Fruit fly (Drosophila melanogaster) whole organism, embryonic: ENCODE data around the gene CG34260.

Experiments
- ATbp ChIP-seq: fragments of 200-800 bp; sonication (Bioruptor generic); optimal IDR thresholded peaks from 2 replicates; lab custom pipeline; 2017; ENCODE audit warnings: missing biosample characterization, mild to moderate bottlenecking, missing genetic modification characterization, missing genetic modification reagents
- CG10462 ChIP-seq: fragments of 200-800 bp; sonication (Bioruptor generic); optimal IDR thresholded peaks from 2 replicates; lab custom pipeline; 2016; ENCODE audit warnings: missing biosample characterization, missing genetic modification characterization
- CG12071 ChIP-seq: fragments of 200-800 bp; sonication (Bioruptor generic); optimal IDR thresholded peaks from 3 replicates; lab custom pipeline; 2018; ENCODE audit warnings: missing biosample characterization, mild to moderate bottlenecking, missing genetic modification characterization
- CG15514 ChIP-seq: fragments of 200-800 bp; sonication (Bioruptor generic); optimal IDR thresholded peaks from 3 replicates; lab custom pipeline; 2017; ENCODE audit warnings: missing biosample characterization, missing genetic modification characterization, mild to moderate bottlenecking, moderate library complexity, missing genetic modification reagents
- CG17385 ChIP-seq: fragments of 200-800 bp; sonication (Bioruptor generic); optimal IDR thresholded peaks from 3 replicates; lab custom pipeline; 2018; ENCODE audit warnings: missing biosample characterization, mild to moderate bottlenecking, missing genetic modification characterization
- CG18619 ChIP-seq: fragments of 200-800 bp; sonication (Bioruptor generic); optimal IDR thresholded peaks from 3 replicates; lab custom pipeline; 2017; ENCODE audit warnings: missing biosample characterization, mild to moderate bottlenecking, missing genetic modification characterization
- CG2875 ChIP-seq: fragments of 200-800 bp; sonication (Bioruptor generic); optimal IDR thresholded peaks from 2 replicates; lab custom pipeline; 2017; ENCODE audit warnings: missing biosample characterization, mild to moderate bottlenecking, missing genetic modification characterization, missing genetic modification reagents
- CG33213 ChIP-seq: fragments of 200-800 bp; sonication (Bioruptor generic); optimal IDR thresholded peaks from 3 replicates; lab custom pipeline; 2016; ENCODE audit warnings: missing biosample characterization, missing genetic modification characterization
- CG4617 ChIP-seq: fragments of 200-800 bp; sonication (Bioruptor generic); optimal IDR thresholded peaks from 3 replicates; lab custom pipeline; 2016; ENCODE audit warnings: missing biosample characterization, missing genetic modification characterization, borderline replicate concordance
- CG5245 ChIP-seq: fragments of 200-800 bp; sonication (Bioruptor generic); optimal IDR thresholded peaks from 3 replicates; lab custom pipeline; 2016; ENCODE audit warnings: missing biosample characterization, missing genetic modification characterization
- CG6813 ChIP-seq: fragments of 200-800 bp; sonication (Bioruptor generic); optimal IDR thresholded peaks from 2 replicates; lab custom pipeline; 2017; ENCODE audit warnings: missing biosample characterization, missing genetic modification characterization, mild to moderate bottlenecking, moderate library complexity, missing genetic modification reagents
- CG7928 ChIP-seq: fragments of 200-800 bp; sonication (Bioruptor generic); optimal IDR thresholded peaks from 2 replicates; lab custom pipeline; 2017; ENCODE audit warnings: missing biosample characterization, mild to moderate bottlenecking, missing genetic modification characterization
- CG9215 ChIP-seq: fragments of 200-800 bp; sonication (Bioruptor generic); IDR thresholded peaks from 2 replicates; pipeline ENCODE4 v1.3.6; 2022; ENCODE audit warnings: missing biosample characterization, missing genetic modification characterization
- CG9876 ChIP-seq: fragments of 200-800 bp; sonication (Bioruptor generic); optimal IDR thresholded peaks from 2 replicates; lab custom pipeline; 2016; ENCODE audit warnings: missing biosample characterization, missing genetic modification characterization
- CrebB ChIP-seq: fragments of 200-800 bp; sonication (Bioruptor generic); optimal IDR thresholded peaks from 3 replicates; lab custom pipeline; 2018; ENCODE audit warnings: missing biosample characterization, mild to moderate bottlenecking, missing genetic modification characterization
- Deaf1 ChIP-seq: fragments of 200-800 bp; optimal IDR thresholded peaks from 3 replicates; lab custom pipeline; 2019; ENCODE audit warnings: missing biosample characterization, mild to moderate bottlenecking, missing genetic modification characterization, moderate library complexity
- Dek ChIP-seq: fragments of 200-800 bp; sonication (Bioruptor generic); optimal IDR thresholded peaks from 3 replicates; lab custom pipeline; 2019; ENCODE audit warnings: missing biosample characterization, mild to moderate bottlenecking, missing genetic modification characterization, moderate library complexity
- Drgx ChIP-seq: fragments of 200-800 bp; sonication (Bioruptor generic); IDR thresholded peaks from 2 replicates; pipeline ENCODE4 v1.3.6; 2022; ENCODE audit warnings: missing biosample characterization, missing genetic modification characterization
- E2f1 ChIP-seq: fragments of 200-800 bp; sonication (Bioruptor generic); IDR thresholded peaks from 2 replicates; pipeline ENCODE4 v1.3.6; 2022; ENCODE audit warnings: missing biosample characterization, missing genetic modification characterization
- Eip74EF ChIP-seq, 2 experiments: fragments of 200-800 bp in 1 of 2; fragments of >200 bp in 1 of 2; sonication (Bioruptor generic) in 1 of 2; optimal IDR thresholded peaks; 2 replicates each; lab custom pipeline; 2017 to 2019; ENCODE audit warnings: missing biosample characterization in 2 of 2, missing genetic modification characterization in 2 of 2, mild to moderate bottlenecking in 1 of 2, moderate library complexity in 1 of 2
- Hr3 ChIP-seq: fragments of 200-800 bp; sonication (Bioruptor generic); optimal IDR thresholded peaks from 3 replicates; lab custom pipeline; 2016; ENCODE audit warnings: missing biosample characterization, missing genetic modification characterization
- Kr ChIP-seq: fragments of 200-800 bp; sonication (Bioruptor generic); optimal IDR thresholded peaks from 2 replicates; lab custom pipeline; 2017; ENCODE audit warnings: missing biosample characterization, mild to moderate bottlenecking, missing genetic modification characterization
- MESR4 ChIP-seq: fragments of 200-800 bp; sonication (Bioruptor generic); optimal IDR thresholded peaks from 2 replicates; lab custom pipeline; 2018; ENCODE audit warnings: missing biosample characterization, mild to moderate bottlenecking, missing genetic modification characterization, moderate library complexity
- Mes4 ChIP-seq: fragments of 200-800 bp; sonication (Bioruptor generic); optimal IDR thresholded peaks from 2 replicates; lab custom pipeline; 2016; ENCODE audit warnings: missing biosample characterization, missing genetic modification characterization
- NfI ChIP-seq: fragments of 200-800 bp; sonication (Bioruptor generic); optimal IDR thresholded peaks from 3 replicates; lab custom pipeline; 2018; ENCODE audit warnings: missing biosample characterization, mild to moderate bottlenecking, missing genetic modification characterization, moderate library complexity
- Pdp1 ChIP-seq, 2 experiments: fragments of 200-800 bp; sonication (Bioruptor generic); optimal IDR thresholded peaks; 3 replicates each; lab custom pipeline; 2016; ENCODE audit warnings: missing biosample characterization in 2 of 2, missing genetic modification characterization in 2 of 2, mild to moderate bottlenecking in 1 of 2, moderate library complexity in 1 of 2
- Ptx1 ChIP-seq: fragments of 200-800 bp; sonication (Bioruptor generic); IDR thresholded peaks from 2 replicates; pipeline ENCODE4 v1.3.6; 2022; ENCODE audit warnings: missing biosample characterization, missing genetic modification characterization
- Scr ChIP-seq: fragments of 200-800 bp; sonication (Bioruptor generic); IDR thresholded peaks from 2 replicates; pipeline ENCODE4 v1.3.6; 2022; ENCODE audit warnings: missing biosample characterization, missing genetic modification characterization; ENCODE audit not compliant: partially characterized antibody
- Stat92E ChIP-seq, 3 experiments: fragments of >200 bp in 2 of 3; fragments of 200-800 bp in 1 of 3; sonication (Bioruptor generic) in 1 of 3; optimal IDR thresholded peaks; 2 replicates each; lab custom pipeline; 2017 to 2019; ENCODE audit warnings: missing biosample characterization in 3 of 3, missing genetic modification characterization in 3 of 3, mild to moderate bottlenecking in 1 of 3, moderate library complexity in 1 of 3
- ac ChIP-seq: fragments of 200-800 bp; sonication (Bioruptor generic); optimal IDR thresholded peaks from 3 replicates; lab custom pipeline; 2017; ENCODE audit warnings: missing biosample characterization, mild to moderate bottlenecking, missing genetic modification characterization
- ci ChIP-seq: fragments of 200-800 bp; sonication (Bioruptor generic); IDR thresholded peaks from 3 replicates; pipeline ENCODE4 v1.3.6; 2022; ENCODE audit warnings: missing biosample characterization, missing genetic modification characterization
- dati ChIP-seq: fragments of 200-800 bp; sonication (Bioruptor generic); IDR thresholded peaks from 2 replicates; pipeline ENCODE4 v1.3.6; 2022; ENCODE audit warnings: missing biosample characterization, missing genetic modification characterization
- dysf ChIP-seq: fragments of 200-800 bp; sonication (Bioruptor generic); IDR thresholded peaks from 3 replicates; pipeline ENCODE4 v1.3.6; 2022; ENCODE audit warnings: missing biosample characterization, missing genetic modification characterization
- ham ChIP-seq: fragments of 200-800 bp; sonication (Bioruptor generic); IDR thresholded peaks from 2 replicates; pipeline ENCODE4 v1.3.6; 2022; ENCODE audit warnings: missing biosample characterization, missing genetic modification characterization
- hkb ChIP-seq, 2 experiments: fragments of 200-800 bp in 1 of 2; fragments of >200 bp in 1 of 2; sonication (Bioruptor generic) in 1 of 2; IDR thresholded peaks in 1 of 2; optimal IDR thresholded peaks in 1 of 2; 2 replicates each; pipeline versions ENCODE4 v1.3.6 to Lab custom; 2017 to 2022; ENCODE audit warnings: missing biosample characterization in 1 of 2, missing genetic modification characterization in 1 of 2
- klu ChIP-seq: fragments of 200-800 bp; sonication (Bioruptor generic); IDR thresholded peaks from 2 replicates; pipeline ENCODE4 v1.3.6; 2022; ENCODE audit warnings: missing biosample characterization, missing genetic modification characterization
- lmd ChIP-seq: fragments of 200-800 bp; sonication (Bioruptor generic); IDR thresholded peaks from 2 replicates; pipeline ENCODE4 v1.3.6; 2022; ENCODE audit warnings: missing biosample characterization, missing genetic modification characterization
- lola ChIP-seq, 3 experiments: fragments of >200 bp in 2 of 3; fragments of 200-800 bp in 1 of 3; sonication (Bioruptor generic) in 1 of 3; optimal IDR thresholded peaks; 2 replicates each; lab custom pipeline; 2017 to 2019; ENCODE audit warnings: missing biosample characterization in 3 of 3, missing genetic modification characterization in 3 of 3, mild to moderate bottlenecking in 1 of 3, moderate library complexity in 1 of 3
- mam ChIP-seq: fragments of 200-800 bp; sonication (Bioruptor generic); optimal IDR thresholded peaks from 3 replicates; lab custom pipeline; 2016; ENCODE audit warnings: missing biosample characterization, missing genetic modification characterization
- nau ChIP-seq: fragments of 200-800 bp; sonication (Bioruptor generic); optimal IDR thresholded peaks from 3 replicates; lab custom pipeline; 2017; ENCODE audit warnings: missing biosample characterization, mild to moderate bottlenecking, missing genetic modification characterization, missing genetic modification reagents
- pfk ChIP-seq: fragments of 200-800 bp; sonication (Bioruptor generic); optimal IDR thresholded peaks from 2 replicates; lab custom pipeline; 2018; ENCODE audit warnings: missing biosample characterization, mild to moderate bottlenecking, missing genetic modification characterization, moderate library complexity
- pita ChIP-seq: fragments of 200-800 bp; sonication (Bioruptor generic); optimal IDR thresholded peaks from 2 replicates; lab custom pipeline; 2017; ENCODE audit warnings: missing biosample characterization, mild to moderate bottlenecking, missing genetic modification characterization
- schlank ChIP-seq: fragments of 200-800 bp; sonication (Bioruptor generic); optimal IDR thresholded peaks from 2 replicates; lab custom pipeline; 2018; ENCODE audit warnings: missing biosample characterization, mild to moderate bottlenecking, missing genetic modification characterization
- sim ChIP-seq: fragments of 200-800 bp; sonication (Bioruptor generic); IDR thresholded peaks from 2 replicates; pipeline ENCODE4 v1.3.6; 2022; ENCODE audit warnings: missing biosample characterization, missing genetic modification characterization
- sna ChIP-seq: fragments of 200-800 bp; sonication (Bioruptor generic); IDR thresholded peaks from 2 replicates; pipeline ENCODE4 v1.3.6; 2022; ENCODE audit warnings: missing biosample characterization, missing genetic modification characterization; ENCODE audit not compliant: partially characterized antibody
- sob ChIP-seq: fragments of 200-800 bp; sonication (Bioruptor generic); IDR thresholded peaks from 2 replicates; pipeline ENCODE4 v1.3.6; 2022; ENCODE audit warnings: missing biosample characterization, missing genetic modification characterization
- sqz ChIP-seq: fragments of 200-800 bp; sonication (Bioruptor generic); optimal IDR thresholded peaks from 3 replicates; lab custom pipeline; 2018; ENCODE audit warnings: missing biosample characterization, mild to moderate bottlenecking, missing genetic modification characterization
- ssp ChIP-seq: fragments of 200-800 bp; sonication (Bioruptor generic); IDR thresholded peaks from 2 replicates; pipeline ENCODE4 v1.3.6; 2022; ENCODE audit warnings: missing biosample characterization, missing genetic modification characterization
- sug ChIP-seq: fragments of 200-800 bp; optimal IDR thresholded peaks from 2 replicates; lab custom pipeline; 2019; ENCODE audit warnings: missing biosample characterization, mild to moderate bottlenecking, missing genetic modification characterization, moderate library complexity

CG34260 gene

dm6 chr3L:20711397-20711796, 2.5 kb upstream of the CG34260 start (continued):
- peak; percentile 23; the same call in 1 of the 2 replicates for TF ChIP-seq lmd (GFP tag; lab: Robert Waterston, UW)
- TF ChIP-seq CG2875 (GFP tag; lab: Kevin White, UChicago), result peak; percentile 62
- TF ChIP-seq Drgx, result no peak; the same call in 1 of the 2 replicates
- TF ChIP-seq NfI, result peak; percentile 74
- TF ChIP-seq sqz (GFP tag; lab: Kevin White, UChicago), result peak; percentile 16
- TF ChIP-seq MESR4 (GFP tag; lab: Kevin White, UChicago), result no peak
- peak; percentile 39 for TF ChIP-seq CG10462 (GFP tag; lab: Kevin White, UChicago)
- TF ChIP-seq CG17385 (GFP tag; lab: Kevin White, UChicago), result peak; percentile 51
- peak; percentile 0 for TF ChIP-seq CG7928
- TF ChIP-seq Mes4, result peak; percentile 63
- peak; percentile 62 to 99 for TF ChIP-seq Pdp1 (GFP tag; optimal IDR thresholded peaks at IDR 0.05; lab: Kevin White, UChicago)
- peak; percentile 66 for TF ChIP-seq Ptx1 (GFP tag; lab: Robert Waterston, UW)
- TF ChIP-seq CrebB, result peak; percentile 9
- peak; percentile 6 for TF ChIP-seq CG6813 (GFP tag; lab: Kevin White, UChicago)
- no peak for TF ChIP-seq klu (GFP tag; lab: Robert Waterston, UW)
- TF ChIP-seq sna (GFP tag; lab: Robert Waterston, UW), result no peak
- peak; percentile 32 for TF ChIP-seq mam (GFP tag; lab: Kevin White, UChicago)
- TF ChIP-seq sob (GFP tag; lab: Robert Waterston, UW), result peak; percentile 84
- TF ChIP-seq nau (GFP tag; lab: Kevin White, UChicago), result peak; percentile 31
- peak; percentile 86 for TF ChIP-seq ci (GFP tag; lab: Robert Waterston, UW)
- peak; percentile 62 for TF ChIP-seq CG15514 (GFP tag; lab: Kevin White, UChicago)
- TF ChIP-seq schlank (tag; lab: Kevin White, UChicago), result peak; percentile 9
- TF ChIP-seq sim (GFP tag; lab: Robert Waterston, UW), result no peak
- peak; percentile 66 for TF ChIP-seq sug (tag; lab: Kevin White, UChicago)
- TF ChIP-seq CG12071 (GFP tag; lab: Kevin White, UChicago), result no peak
- TF ChIP-seq hkb (optimal IDR thresholded peaks at IDR 0.05; lab: Kevin White, UChicago), result no peak
- TF ChIP-seq hkb (GFP tag; IDR thresholded peaks at IDR 0.05; lab: Robert Waterston, UW), result peak; percentile 53
- TF ChIP-seq Dek (tag; lab: Kevin White, UChicago), result peak; percentile 63
- TF ChIP-seq ac (GFP tag; lab: Kevin White, UChicago), result peak; percentile 32
- 0 out of 2 replicates have a peak, but pooled peaks have one; percentile 30 for TF ChIP-seq dati (GFP tag; lab: Robert Waterston, UW)
- TF ChIP-seq dysf, result peak; percentile 47; the same call in 2 of the 3 replicates
- TF ChIP-seq E2f1 (GFP tag; lab: Robert Waterston, UW), result peak; percentile 57; the same call in 1 of the 2 replicates
- peak; percentile 11 for TF ChIP-seq CG4617
- no peak for TF ChIP-seq Kr (GFP tag; lab: Kevin White, UChicago)
- TF ChIP-seq CG9215 (GFP tag; lab: Robert Waterston, UW), result no peak
- TF ChIP-seq Scr (GFP tag; lab: Robert Waterston, UW), result no peak
- peak; percentile 11 for TF ChIP-seq Deaf1
- TF ChIP-seq pfk (GFP tag; lab: Kevin White, UChicago), result no peak
- peak; percentile 44; the same call in 1 of the 2 replicates for TF ChIP-seq ham
- TF ChIP-seq CG5245 (GFP tag; lab: Kevin White, UChicago), result peak; percentile 63
- peak; percentile 24 for TF ChIP-seq CG9876
- peak; percentile 41 for TF ChIP-seq ATbp
- peak; percentile 48 for TF ChIP-seq Hr3 (GFP tag; lab: Kevin White, UChicago)
- TF ChIP-seq ssp (GFP tag; lab: Robert Waterston, UW), result no peak; the same call in 1 of the 2 replicates
- TF ChIP-seq pita (GFP tag; lab: Kevin White, UChicago), result peak; percentile 49
- TF ChIP-seq lola (GFP tag; optimal IDR thresholded peaks at IDR 0.05; lab: Kevin White, UChicago), result peak in 1 of 3 experiments; percentile 38
- no peak for TF ChIP-seq Eip74EF (GFP tag; optimal IDR thresholded peaks at IDR 0.05; lab: Kevin White, UChicago)
- no peak for TF ChIP-seq Stat92E (GFP tag; optimal IDR thresholded peaks at IDR 0.05; lab: Kevin White, UChicago)
- peak; percentile 43 for TF ChIP-seq CG18619
- TF ChIP-seq CG33213 (GFP tag; lab: Kevin White, UChicago), result peak; percentile 77
